Worm (Caenorhabditis elegans) whole organism, late embryonic: ENCODE data around the gene Y41D4A.3.

Experiments
- C08G9.2 ChIP-seq: sonication (generic microtip); optimal IDR thresholded peaks from 2 replicates; lab custom pipeline; 2016; ENCODE audit warnings: mild to moderate bottlenecking, missing genetic modification characterization, moderate library complexity, missing compliant biosample characterization
- F13H6.1 ChIP-seq: sonication (generic microtip); optimal IDR thresholded peaks from 2 replicates; lab custom pipeline; 2016; ENCODE audit warnings: missing genetic modification characterization, missing compliant biosample characterization
- K09A11.1 ChIP-seq: sonication (generic microtip); optimal IDR thresholded peaks from 2 replicates; lab custom pipeline; 2017; ENCODE audit warnings: antibody characterized with exemption, mild to moderate bottlenecking, missing genetic modification characterization, missing compliant biosample characterization; ENCODE audit not compliant: insufficient read depth
- Y22D7AL.16 ChIP-seq: sonication (generic microtip); optimal IDR thresholded peaks from 2 replicates; lab custom pipeline; 2016; ENCODE audit warnings: missing genetic modification characterization, missing compliant biosample characterization
- dmd-4 ChIP-seq: sonication (generic microtip); optimal IDR thresholded peaks from 2 replicates; lab custom pipeline; 2016; ENCODE audit warnings: borderline replicate concordance, missing genetic modification characterization, missing compliant biosample characterization
- dve-1 ChIP-seq: sonication (generic microtip); optimal IDR thresholded peaks from 2 replicates; lab custom pipeline; 2017; ENCODE audit warnings: antibody characterized with exemption, mild to moderate bottlenecking, missing genetic modification characterization, missing compliant biosample characterization
- elt-4 ChIP-seq: sonication (generic microtip); optimal IDR thresholded peaks from 2 replicates; lab custom pipeline; 2016; ENCODE audit warnings: missing genetic modification characterization, missing compliant biosample characterization
- ets-4 ChIP-seq: sonication (generic microtip); optimal IDR thresholded peaks from 2 replicates; lab custom pipeline; 2016; ENCODE audit warnings: missing genetic modification characterization, missing compliant biosample characterization
- hlh-6 ChIP-seq: sonication (generic microtip); optimal IDR thresholded peaks from 2 replicates; lab custom pipeline; 2016; ENCODE audit warnings: missing genotype, missing genetic modification characterization, missing compliant biosample characterization
- pat-9 ChIP-seq: fragments of 200-800 bp; sonication (Bioruptor generic); optimal IDR thresholded peaks from 2 replicates; lab custom pipeline; 2018; ENCODE audit warnings: mild to moderate bottlenecking, missing genetic modification characterization, moderate library complexity, missing compliant biosample characterization
- pax-1 ChIP-seq: fragments of 150-350 bp; optimal IDR thresholded peaks from 2 replicates; lab custom pipeline; 2014; ENCODE audit warnings: missing biosample characterization, missing genetic modification characterization
- pha-4 ChIP-seq: fragments of 150-350 bp; optimal IDR thresholded peaks from 2 replicates; lab custom pipeline; 2018; ENCODE audit warnings: missing biosample characterization, missing genetic modification reagents, missing genetic modification characterization
- pros-1 ChIP-seq: fragments of 150-350 bp; optimal IDR thresholded peaks from 2 replicates; lab custom pipeline; 2014; ENCODE audit warnings: missing biosample characterization, missing genetic modification reagents, missing genetic modification characterization
- tbx-2 ChIP-seq: sonication (generic microtip); optimal IDR thresholded peaks from 2 replicates; lab custom pipeline; 2016; ENCODE audit warnings: missing genetic modification characterization, missing compliant biosample characterization
- unc-3 ChIP-seq, 2 experiments: fragments of 200-800 bp in 1 of 2; sonication (Bioruptor generic) in 1 of 2; sonication (generic microtip) in 1 of 2; conservative IDR thresholded peaks in 1 of 2; optimal IDR thresholded peaks in 1 of 2; 2 replicates each; pipeline versions ENCODE4 v1.3.6 to Lab custom; 2016 to 2022; ENCODE audit warnings: missing compliant biosample characterization in 2 of 2, missing genetic modification characterization in 2 of 2, missing genetic modification reagents in 1 of 2
- ztf-16 ChIP-seq: sonication (generic microtip); optimal IDR thresholded peaks from 2 replicates; lab custom pipeline; 2017; ENCODE audit warnings: missing genetic modification characterization, missing compliant biosample characterization

The Y41D4A.3 gene

DNA sequence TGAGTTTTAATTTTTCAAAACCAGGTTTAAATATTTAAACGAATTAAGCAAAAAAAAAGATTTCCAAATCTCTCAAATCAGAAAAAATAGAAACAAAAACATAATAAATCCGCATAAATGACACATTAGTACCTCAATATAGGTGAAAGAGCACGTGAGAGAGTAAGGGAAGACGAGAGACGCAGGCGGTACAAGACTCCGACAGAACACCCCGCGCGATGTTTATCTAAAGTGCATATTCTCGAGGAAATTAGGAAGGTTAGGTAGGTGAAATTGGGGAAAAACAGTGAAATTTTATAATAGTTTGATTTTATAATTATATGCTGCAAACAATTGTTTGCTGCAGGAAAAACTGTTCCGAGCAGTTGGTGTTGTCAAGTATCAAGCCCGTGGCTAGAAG, 51.0 kb downstream of the Y41D4A.3 start:
- TF ChIP-seq ztf-16 (tag; lab: Kevin White, UChicago) (no peak), ets-4 (tag; lab: Kevin White, UChicago) (no peak), tbx-2 (no peak), elt-4 (no peak), F13H6.1 (no peak), pax-1 (tag; lab: Kevin White, UChicago) (no peak), dmd-4 (tag; lab: Kevin White, UChicago) (no peak), unc-3 (GFP tag; conservative IDR thresholded peaks at IDR 0.05; lab: Robert Waterston, UW) (no peak), unc-3 (tag; optimal IDR thresholded peaks at IDR 0.05; lab: Kevin White, UChicago) (no peak), pat-9 (tag; lab: Kevin White, UChicago) (no peak), pha-4 (tag; lab: Kevin White, UChicago) (no peak), K09A11.1 (tag; lab: Kevin White, UChicago) (no peak), C08G9.2 (tag; lab: Kevin White, UChicago) (no peak), pros-1 (no peak), hlh-6 (tag; lab: Kevin White, UChicago) (no peak), dve-1 (tag; lab: Kevin White, UChicago) (no peak), Y22D7AL.16 (no peak)
